Worm (Caenorhabditis elegans): ENCODE data around the gene Y32F6A.4.

Gene Y32F6A.4

DNA sequence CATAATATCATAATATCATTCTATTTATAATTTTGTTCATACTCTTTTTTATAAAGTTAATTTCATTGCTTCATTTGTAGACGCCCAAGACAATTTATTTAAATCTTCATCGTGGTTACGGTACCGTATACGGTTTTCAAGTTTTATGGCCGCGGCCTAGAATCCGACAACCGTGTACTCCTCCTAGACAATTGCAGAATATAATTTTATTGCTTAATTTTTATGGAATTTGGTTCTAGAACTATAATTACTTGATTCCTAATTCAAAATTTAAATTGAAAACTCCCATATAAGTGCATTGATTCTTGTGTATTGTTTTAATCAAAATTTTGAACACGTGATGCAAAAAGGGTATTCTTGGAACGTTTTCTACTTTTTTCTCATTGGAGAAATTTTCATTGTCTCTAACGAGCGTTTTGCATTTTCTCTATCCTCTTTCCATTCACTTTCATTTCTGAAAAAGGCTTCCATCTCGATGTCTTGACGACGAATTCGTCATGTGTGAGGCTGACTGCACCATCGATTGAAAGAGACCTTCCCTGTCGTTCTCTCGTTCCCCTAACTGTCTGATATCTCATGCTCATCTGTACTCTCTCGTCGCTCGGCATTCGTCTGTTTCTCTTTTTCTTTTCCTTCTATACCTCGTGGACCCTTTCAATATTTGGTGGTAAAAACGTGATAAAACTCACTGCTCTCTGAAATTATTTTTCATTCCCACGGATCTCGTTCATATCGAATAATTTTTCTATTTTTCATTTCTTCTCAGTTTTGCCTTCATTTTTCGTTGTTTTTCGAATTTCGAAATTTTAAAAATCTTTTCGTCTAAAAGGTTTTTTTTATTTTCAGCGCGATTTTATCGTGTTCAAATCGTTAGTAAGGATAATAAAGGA lies 7.5 kb upstream of the Y32F6A.4 start, which contains the start of gene pap-1:
TSS of gene pap-1 (plus strand) at position 840 of the 890 bp plus-strand sequence.
- TF ChIP-seq unc-39 (tag; optimal IDR thresholded peaks at IDR 0.05) (no peak), lin-11 (tag; optimal IDR thresholded peaks at IDR 0.05) (no peak), unc-62 (GFP tag; optimal IDR thresholded peaks at IDR 0.05) (no peak), zag-1 (tag; optimal IDR thresholded peaks at IDR 0.05) (no peak), crh-2 (tag; optimal IDR thresholded peaks at IDR 0.05) (no peak), mab-5 (tag; optimal IDR thresholded peaks at IDR 0.05) (no peak), lin-39 (tag; optimal IDR thresholded peaks at IDR 0.05) (no peak), nhr-77 (tag; optimal IDR thresholded peaks at IDR 0.05) (no peak), sem-4 (tag; optimal IDR thresholded peaks at IDR 0.05) (no peak), unc-55 (GFP tag; optimal IDR thresholded peaks at IDR 0.05) (no peak), sma-9 (GFP tag; optimal IDR thresholded peaks at IDR 0.05) (peak; percentile 16), sma-9 (tag; optimal IDR thresholded peaks at IDR 0.05) (no peak), snpc-4 (tag; optimal IDR thresholded peaks at IDR 0.05) (no peak), ztf-11 (tag; optimal IDR thresholded peaks at IDR 0.05) (no peak), ZK546.5 (tag; optimal IDR thresholded peaks at IDR 0.05) (no peak), mdl-1 (tag; optimal IDR thresholded peaks at IDR 0.05) (peak in 1 of 2 experiments; percentile 27), lsy-2 (tag; optimal IDR thresholded peaks at IDR 0.05) (peak in 1 of 2 experiments; percentile 39), ceh-16 (tag; optimal IDR thresholded peaks at IDR 0.05) (no peak), blmp-1 (tag; optimal IDR thresholded peaks at IDR 0.05; ENCODE audit: insufficient read depth) (no peak), egl-27 (tag; optimal IDR thresholded peaks at IDR 0.05) (no peak), skn-1 (tag; optimal IDR thresholded peaks at IDR 0.05) (no peak), fos-1 (tag; optimal IDR thresholded peaks at IDR 0.05) (peak; percentile 3), gmeb-1 (tag; optimal IDR thresholded peaks at IDR 0.05) (no peak), dmd-4 (tag; optimal IDR thresholded peaks at IDR 0.05) (no peak), ztf-4 (tag; optimal IDR thresholded peaks at IDR 0.05) (no peak), elt-3 (tag; optimal IDR thresholded peaks at IDR 0.05) (no peak), C34F6.9 (tag; optimal IDR thresholded peaks at IDR 0.05) (peak; percentile 50), R02D3.7 (tag; optimal IDR thresholded peaks at IDR 0.05) (no peak), aly-2 (tag; optimal IDR thresholded peaks at IDR 0.05) (no peak), nhr-10 (tag; optimal IDR thresholded peaks at IDR 0.05) (no peak), alr-1 (tag; optimal IDR thresholded peaks at IDR 0.05) (no peak), ceh-82 (tag; optimal IDR thresholded peaks at IDR 0.05) (no peak), mbf-1 (tag; optimal IDR thresholded peaks at IDR 0.05) (no peak), nhr-12 (tag; optimal IDR thresholded peaks at IDR 0.05) (no peak), nhr-25 (tag; optimal IDR thresholded peaks at IDR 0.05) (no peak), nhr-129 (tag; optimal IDR thresholded peaks at IDR 0.05) (peak; percentile 62), lin-13 (GFP tag; optimal IDR thresholded peaks at IDR 0.05) (no peak), nhr-237 (tag; optimal IDR thresholded peaks at IDR 0.05) (no peak), nhr-23 (tag; optimal IDR thresholded peaks at IDR 0.05) (no peak), peb-1 (tag; optimal IDR thresholded peaks at IDR 0.05) (no peak)

DNA sequence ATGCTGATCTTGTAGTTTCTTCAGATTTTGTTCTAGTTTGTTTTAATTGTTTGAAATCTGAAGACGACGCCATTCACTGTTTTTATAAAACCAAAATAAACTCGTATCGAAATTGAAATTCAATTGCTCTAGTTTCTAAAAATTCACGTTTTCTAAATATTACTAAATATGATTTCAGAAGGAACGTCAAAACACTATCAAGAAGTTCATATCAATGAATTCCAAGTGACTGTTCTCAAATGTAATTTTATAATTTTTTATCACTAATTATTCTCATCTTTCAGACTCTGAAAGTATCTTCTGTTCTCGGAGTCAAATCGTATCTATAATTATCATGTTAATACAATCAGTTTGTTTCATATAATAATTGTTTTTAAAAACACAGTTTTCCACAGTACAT lies 6.9 kb upstream of the Y32F6A.4 start, which contains the start of gene snf-10:
TSS of gene snf-10 (minus strand) at position 101 of the 400 bp plus-strand sequence.
- TF ChIP-seq lin-13 (GFP tag; optimal IDR thresholded peaks at IDR 0.05) (no peak), nhr-25 (tag; optimal IDR thresholded peaks at IDR 0.05) (no peak), nhr-6 (tag; optimal IDR thresholded peaks at IDR 0.05) (no peak), mdl-1 (tag; optimal IDR thresholded peaks at IDR 0.05) (no peak), ceh-82 (tag; optimal IDR thresholded peaks at IDR 0.05) (no peak)

- TF ChIP-seq mbf-1 (tag; optimal IDR thresholded peaks at IDR 0.05) = no peak
- no peak for TF ChIP-seq nhr-77 (tag; optimal IDR thresholded peaks at IDR 0.05)
- TF ChIP-seq F13H6.1 (tag; optimal IDR thresholded peaks at IDR 0.05) = no peak
- no peak for TF ChIP-seq C34F6.9 (tag; optimal IDR thresholded peaks at IDR 0.05)
- no peak for TF ChIP-seq skn-1 (tag; optimal IDR thresholded peaks at IDR 0.05)
- no peak for TF ChIP-seq mdl-1 (tag; optimal IDR thresholded peaks at IDR 0.05)
- TF ChIP-seq elt-1 (tag; optimal IDR thresholded peaks at IDR 0.05) = no peak
- no peak for TF ChIP-seq elt-3 (tag; optimal IDR thresholded peaks at IDR 0.05)
- TF ChIP-seq gmeb-1 (tag; optimal IDR thresholded peaks at IDR 0.05) = no peak
- no peak for TF ChIP-seq nhr-10 (tag; optimal IDR thresholded peaks at IDR 0.05)
- no peak for TF ChIP-seq mab-5 (tag; optimal IDR thresholded peaks at IDR 0.05)
- no peak for TF ChIP-seq nhr-12 (tag; optimal IDR thresholded peaks at IDR 0.05)
- TF ChIP-seq crh-2 (tag; optimal IDR thresholded peaks at IDR 0.05) = no peak
- TF ChIP-seq lsy-2 (tag; optimal IDR thresholded peaks at IDR 0.05) = no peak
Observed at ce11 chrV:10436612-10437011, 2.7 kb upstream of the Y32F6A.4 start, which contains the start of gene set-22. set-22 (plus strand) TSS chrV:10436912.
